Fruit fly (Drosophila melanogaster) whole organism, embryonic: ENCODE measurements around the gene Spps.

Experiments used
- Abd-B ChIP-seq: fragments of 200-800 bp; sonication (Bioruptor generic); optimal IDR thresholded peaks from 2 replicates; lab custom pipeline; 2018; ENCODE audit warnings: missing biosample characterization, mild to moderate bottlenecking, missing genetic modification characterization, moderate library complexity
- Antp ChIP-seq: fragments of 200-800 bp; sonication (Bioruptor generic); optimal IDR thresholded peaks from 3 replicates; lab custom pipeline; 2016; ENCODE audit warnings: missing biosample characterization, missing genetic modification characterization
- CG10366 ChIP-seq: fragments of 200-800 bp; sonication (Bioruptor generic); IDR thresholded peaks from 2 replicates; pipeline ENCODE4 v1.3.6; 2022; ENCODE audit warnings: missing biosample characterization, missing genetic modification characterization
- CG10462 ChIP-seq: fragments of 200-800 bp; sonication (Bioruptor generic); optimal IDR thresholded peaks from 2 replicates; lab custom pipeline; 2016; ENCODE audit warnings: missing biosample characterization, missing genetic modification characterization
- CG12155 ChIP-seq: fragments of 200-800 bp; sonication (Bioruptor generic); optimal IDR thresholded peaks from 3 replicates; lab custom pipeline; 2016; ENCODE audit warnings: missing biosample characterization, missing genetic modification characterization
- CG13123 ChIP-seq: fragments of 200-800 bp; sonication (Bioruptor generic); optimal IDR thresholded peaks from 2 replicates; lab custom pipeline; 2016; ENCODE audit warnings: missing biosample characterization, missing genetic modification characterization
- CG13296 ChIP-seq: fragments of 200-800 bp; sonication (Bioruptor generic); optimal IDR thresholded peaks from 3 replicates; lab custom pipeline; 2018; ENCODE audit warnings: missing biosample characterization, mild to moderate bottlenecking, missing genetic modification characterization
- CG13424 ChIP-seq: fragments of 200-800 bp; sonication (Bioruptor generic); optimal IDR thresholded peaks from 2 replicates; lab custom pipeline; 2019; ENCODE audit warnings: missing biosample characterization, mild to moderate bottlenecking, missing genetic modification characterization, moderate library complexity
- CG15073 ChIP-seq: fragments of 200-800 bp; sonication (Bioruptor generic); optimal IDR thresholded peaks from 2 replicates; lab custom pipeline; 2016; ENCODE audit warnings: missing biosample characterization, missing genetic modification characterization
- CG15269 ChIP-seq: fragments of 200-800 bp; sonication (Bioruptor generic); optimal IDR thresholded peaks from 2 replicates; lab custom pipeline; 2018; ENCODE audit warnings: missing biosample characterization, mild to moderate bottlenecking, missing genetic modification characterization, moderate library complexity
- CG16779 ChIP-seq: fragments of 200-800 bp; sonication (Bioruptor generic); IDR thresholded peaks from 2 replicates; pipeline ENCODE4 v1.3.6; 2022; ENCODE audit warnings: missing biosample characterization, missing genetic modification characterization
- CG17186 ChIP-seq: fragments of 200-800 bp; sonication (Bioruptor generic); optimal IDR thresholded peaks from 3 replicates; lab custom pipeline; 2017; ENCODE audit warnings: missing biosample characterization, missing genetic modification reagents, missing genetic modification characterization
- CG2199 ChIP-seq: fragments of 200-800 bp; sonication (Bioruptor generic); IDR thresholded peaks from 3 replicates; pipeline ENCODE4 v1.3.6; 2022; ENCODE audit warnings: missing biosample characterization, missing genetic modification characterization
- CG32772 ChIP-seq: fragments of 200-800 bp; sonication (Bioruptor generic); IDR thresholded peaks from 2 replicates; pipeline ENCODE4 v1.3.6; 2022; ENCODE audit warnings: missing biosample characterization, missing genetic modification characterization
- CG3281 ChIP-seq: fragments of 200-800 bp; sonication (Bioruptor generic); optimal IDR thresholded peaks from 3 replicates; lab custom pipeline; 2017; ENCODE audit warnings: missing biosample characterization, mild to moderate bottlenecking, missing genetic modification characterization
- CG5180 ChIP-seq: fragments of 200-800 bp; sonication (Bioruptor generic); optimal IDR thresholded peaks from 3 replicates; lab custom pipeline; 2017; ENCODE audit warnings: missing biosample characterization, missing genetic modification characterization, mild to moderate bottlenecking, moderate library complexity, missing genetic modification reagents
- CG6272 ChIP-seq: fragments of 200-800 bp; sonication (Bioruptor generic); IDR thresholded peaks from 2 replicates; pipeline ENCODE4 v1.3.6; 2022; ENCODE audit warnings: missing biosample characterization, missing genetic modification characterization
- CG7556 ChIP-seq: fragments of 200-800 bp; sonication (Bioruptor generic); optimal IDR thresholded peaks from 2 replicates; lab custom pipeline; 2017; ENCODE audit warnings: missing biosample characterization, mild to moderate bottlenecking, missing genetic modification characterization
- CG8089 ChIP-seq: fragments of 200-800 bp; sonication (Bioruptor generic); optimal IDR thresholded peaks from 3 replicates; lab custom pipeline; 2016; ENCODE audit warnings: missing biosample characterization, missing genetic modification characterization
- CG9876 ChIP-seq: fragments of 200-800 bp; sonication (Bioruptor generic); optimal IDR thresholded peaks from 2 replicates; lab custom pipeline; 2016; ENCODE audit warnings: missing biosample characterization, missing genetic modification characterization
- Dbx ChIP-seq: fragments of 200-800 bp; sonication (Bioruptor generic); IDR thresholded peaks from 3 replicates; pipeline ENCODE4 v1.3.6; 2022; ENCODE audit warnings: missing biosample characterization, missing genetic modification characterization
- Dp ChIP-seq: fragments of 200-800 bp; sonication (Bioruptor generic); optimal IDR thresholded peaks from 2 replicates; lab custom pipeline; 2018; ENCODE audit warnings: missing biosample characterization, mild to moderate bottlenecking, missing genetic modification characterization, moderate library complexity
- E2f1 ChIP-seq: fragments of 200-800 bp; sonication (Bioruptor generic); IDR thresholded peaks from 2 replicates; pipeline ENCODE4 v1.3.6; 2022; ENCODE audit warnings: missing biosample characterization, missing genetic modification characterization
- E2f2 ChIP-seq: fragments of 200-800 bp; sonication (Bioruptor generic); IDR thresholded peaks from 2 replicates; pipeline ENCODE4 v1.3.6; 2022; ENCODE audit warnings: missing biosample characterization, missing genetic modification characterization
- Ets65A ChIP-seq: fragments of 200-800 bp; sonication (Bioruptor generic); peaks from one replicate; lab custom pipeline; 2016; ENCODE audit warnings: missing biosample characterization, missing genetic modification characterization
- HLH3B ChIP-seq: fragments of 200-800 bp; sonication (Bioruptor generic); IDR thresholded peaks from 2 replicates; pipeline ENCODE4 v1.3.6; 2022; ENCODE audit warnings: missing biosample characterization, missing genetic modification characterization
- HLHmδ ChIP-seq: fragments of 200-800 bp; sonication (Bioruptor generic); optimal IDR thresholded peaks from 2 replicates; lab custom pipeline; 2018; ENCODE audit warnings: missing biosample characterization, mild to moderate bottlenecking, missing genetic modification characterization, moderate library complexity
- Hmx ChIP-seq: fragments of 200-800 bp; sonication (Bioruptor generic); optimal IDR thresholded peaks from 2 replicates; lab custom pipeline; 2016; ENCODE audit warnings: missing biosample characterization, missing genetic modification characterization
- Hr51 ChIP-seq, 2 experiments: fragments of 200-800 bp; sonication (Bioruptor generic); optimal IDR thresholded peaks; 2 replicates in 1 of 2; 3 replicates in 1 of 2; lab custom pipeline; 2016 to 2018; ENCODE audit warnings: missing biosample characterization in 2 of 2, missing genetic modification characterization in 2 of 2, mild to moderate bottlenecking in 1 of 2, moderate library complexity in 1 of 2
- Jarid2 ChIP-seq: fragments of 200-800 bp; sonication (Bioruptor generic); optimal IDR thresholded peaks from 3 replicates; lab custom pipeline; 2017; ENCODE audit warnings: mild to moderate bottlenecking, missing biosample characterization, missing genetic modification reagents, missing genetic modification characterization
- Mad ChIP-seq: fragments of 200-800 bp; sonication (Bioruptor generic); optimal IDR thresholded peaks from 2 replicates; lab custom pipeline; 2016; ENCODE audit warnings: missing biosample characterization, missing genetic modification characterization
- Nf-YA ChIP-seq: fragments of 200-800 bp; sonication (Bioruptor generic); IDR thresholded peaks from 2 replicates; pipeline ENCODE4 v1.3.6; 2022; ENCODE audit warnings: missing biosample characterization, missing genetic modification characterization
- Optix ChIP-seq: fragments of 200-800 bp; sonication (Bioruptor generic); IDR thresholded peaks from 3 replicates; pipeline ENCODE4 v1.3.6; 2022; ENCODE audit warnings: missing biosample characterization, missing genetic modification characterization
- Rfx ChIP-seq: fragments of 200-800 bp; sonication (Bioruptor generic); IDR thresholded peaks from 2 replicates; pipeline ENCODE4 v1.3.6; 2022; ENCODE audit warnings: missing biosample characterization, missing genetic modification characterization
- Six4 ChIP-seq: fragments of 200-800 bp; sonication (Bioruptor generic); optimal IDR thresholded peaks from 2 replicates; lab custom pipeline; 2016; ENCODE audit warnings: missing biosample characterization, missing genetic modification characterization
- YL-1 ChIP-seq: fragments of 200-800 bp; sonication (Bioruptor generic); optimal IDR thresholded peaks from 3 replicates; lab custom pipeline; 2017; ENCODE audit warnings: missing biosample characterization, mild to moderate bottlenecking, missing genetic modification characterization
- az2 ChIP-seq: fragments of 200-800 bp; sonication (Bioruptor generic); optimal IDR thresholded peaks from 3 replicates; lab custom pipeline; 2016; ENCODE audit warnings: missing biosample characterization, missing genetic modification characterization
- chn ChIP-seq: fragments of 200-800 bp; sonication (Bioruptor generic); optimal IDR thresholded peaks from 2 replicates; lab custom pipeline; 2016; ENCODE audit warnings: missing biosample characterization, missing genetic modification characterization
- dati ChIP-seq: fragments of 200-800 bp; sonication (Bioruptor generic); IDR thresholded peaks from 2 replicates; pipeline ENCODE4 v1.3.6; 2022; ENCODE audit warnings: missing biosample characterization, missing genetic modification characterization
- fu2 ChIP-seq: fragments of 200-800 bp; sonication (Bioruptor generic); optimal IDR thresholded peaks from 2 replicates; lab custom pipeline; 2016; ENCODE audit warnings: missing biosample characterization, missing genetic modification characterization
- gcm2 ChIP-seq: fragments of 200-800 bp; sonication (Bioruptor generic); optimal IDR thresholded peaks from 2 replicates; lab custom pipeline; 2016; ENCODE audit warnings: missing biosample characterization, missing genetic modification characterization
- jigr1 ChIP-seq: fragments of 200-800 bp; sonication (Bioruptor generic); IDR thresholded peaks from 3 replicates; pipeline ENCODE4 v1.3.6; 2022; ENCODE audit warnings: missing biosample characterization, missing genetic modification characterization
- knrl ChIP-seq: fragments of 200-800 bp; sonication (Bioruptor generic); IDR thresholded peaks from 3 replicates; pipeline ENCODE4 v1.3.6; 2022; ENCODE audit warnings: missing biosample characterization, missing genetic modification characterization; ENCODE audit not compliant: partially characterized antibody
- prd ChIP-seq, 3 experiments: fragments of >200 bp in 2 of 3; fragments of 200-800 bp in 1 of 3; sonication (Bioruptor generic) in 1 of 3; optimal IDR thresholded peaks in 2 of 3; IDR thresholded peaks in 1 of 3; 2 replicates in 2 of 3; 3 replicates in 1 of 3; pipeline versions ENCODE4 v1.3.6 to Lab custom; 2017 to 2022; ENCODE audit warnings: missing biosample characterization in 1 of 3, missing genetic modification characterization in 1 of 3
- sug ChIP-seq: fragments of 200-800 bp; optimal IDR thresholded peaks from 2 replicates; lab custom pipeline; 2019; ENCODE audit warnings: missing biosample characterization, mild to moderate bottlenecking, missing genetic modification characterization, moderate library complexity
- tap ChIP-seq: fragments of 200-800 bp; optimal IDR thresholded peaks from 3 replicates; lab custom pipeline; 2019; ENCODE audit warnings: missing biosample characterization, mild to moderate bottlenecking, missing genetic modification characterization, moderate library complexity
- unc-4 ChIP-seq: fragments of 200-800 bp; sonication (Bioruptor generic); IDR thresholded peaks from 2 replicates; pipeline ENCODE4 v1.3.6; 2022; ENCODE audit warnings: missing biosample characterization, missing genetic modification characterization; ENCODE audit not compliant: partially characterized antibody
- vvl ChIP-seq: fragments of 200-800 bp; sonication (Bioruptor generic); IDR thresholded peaks from 2 replicates; pipeline ENCODE4 v1.3.6; 2022; ENCODE audit warnings: missing biosample characterization, missing genetic modification characterization
- wor ChIP-seq: fragments of 200-800 bp; sonication (Bioruptor generic); IDR thresholded peaks from 2 replicates; pipeline ENCODE4 v1.3.6; 2022; ENCODE audit warnings: missing biosample characterization, missing genetic modification characterization

Gene Spps

dm6 chr3R:24206341-24207114 lies 20.2 kb downstream of the Spps start (continued):
- TF ChIP-seq CG32772 (peak; percentile 49; the same call in 1 of the 2 replicates), Dbx (no peak), Antp (GFP tag; lab: Kevin White, UChicago) (no peak), jigr1 (GFP tag; lab: Robert Waterston, UW) (no peak), Hmx (GFP tag; lab: Kevin White, UChicago) (no peak), CG13123 (no peak), Dp (GFP tag; lab: Kevin White, UChicago) (no peak), CG15269 (tag; lab: Kevin White, UChicago) (peak; percentile 54), vvl (GFP tag; lab: Robert Waterston, UW) (peak; percentile 73), CG2199 (GFP tag; lab: Robert Waterston, UW) (no peak), CG6272 (0 out of 2 replicates have a peak, but pooled peaks have one; percentile 26), E2f2 (GFP tag; lab: Robert Waterston, UW) (peak; percentile 22; the same call in 1 of the 2 replicates), wor (peak; percentile 33; the same call in 1 of the 2 replicates), CG13424 (tag; lab: Kevin White, UChicago) (peak; percentile 81), chn (GFP tag; lab: Kevin White, UChicago) (no peak), CG10366 (GFP tag; lab: Robert Waterston, UW) (peak; percentile 51; the same call in 1 of the 2 replicates), CG7556 (peak; percentile 22), fu2 (GFP tag; lab: Kevin White, UChicago) (no peak), Abd-B (GFP tag; lab: Kevin White, UChicago) (peak; percentile 21), CG15073 (GFP tag; lab: Kevin White, UChicago) (no peak), Ets65A (peak; percentile 92), Six4 (GFP tag; lab: Kevin White, UChicago) (no peak), CG9876 (GFP tag; lab: Kevin White, UChicago) (no peak), Hr51 (GFP tag; optimal IDR thresholded peaks at IDR 0.05; lab: Kevin White, UChicago) (peak in 1 of 2 experiments; percentile 78), Mad (GFP tag; lab: Kevin White, UChicago) (no peak), HLHmδ (GFP tag; lab: Kevin White, UChicago) (no peak), sug (tag; lab: Kevin White, UChicago) (no peak), CG16779 (GFP tag; lab: Robert Waterston, UW) (no peak), CG13296 (peak; percentile 15), CG10462 (GFP tag; lab: Kevin White, UChicago) (no peak), tap (peak; percentile 72), E2f1 (GFP tag; lab: Robert Waterston, UW) (0 out of 2 replicates have a peak, but pooled peaks have one; percentile 28), YL-1 (GFP tag; lab: Kevin White, UChicago) (no peak), az2 (GFP tag; lab: Kevin White, UChicago) (peak; percentile 46), CG8089 (GFP tag; lab: Kevin White, UChicago) (no peak), Rfx (GFP tag; lab: Robert Waterston, UW) (0 out of 2 replicates have a peak, but pooled peaks have one; percentile 26), Nf-YA (GFP tag; lab: Robert Waterston, UW) (no peak), Jarid2 (GFP tag; lab: Kevin White, UChicago) (no peak), unc-4 (GFP tag; lab: Robert Waterston, UW) (no peak), knrl (GFP tag; lab: Robert Waterston, UW) (no peak), prd (optimal IDR thresholded peaks at IDR 0.05; lab: Kevin White, UChicago) (no peak), prd (GFP tag; IDR thresholded peaks at IDR 0.05; lab: Robert Waterston, UW) (peak; percentile 41; the same call in 1 of the 3 replicates), Optix (GFP tag; lab: Robert Waterston, UW) (peak; percentile 62; the same call in 2 of the 3 replicates), HLH3B (peak; percentile 79), gcm2 (GFP tag; lab: Kevin White, UChicago) (no peak), CG5180 (GFP tag; lab: Kevin White, UChicago) (peak; percentile 31), CG12155 (GFP tag; lab: Kevin White, UChicago) (no peak), CG3281 (GFP tag; lab: Kevin White, UChicago) (no peak), dati (GFP tag; lab: Robert Waterston, UW) (peak; percentile 58; the same call in 1 of the 2 replicates), CG17186 (no peak)
